Worm (Caenorhabditis elegans) whole organism, L2 larva: ENCODE measurements around the gene C32C4.3.

Experiments used
- C34F6.9 ChIP-seq: fragments of 150-350 bp; optimal IDR thresholded peaks from 2 replicates; lab custom pipeline; 2014; ENCODE audit warnings: missing biosample characterization, missing genetic modification characterization
- F13H6.1 ChIP-seq: sonication (generic microtip); optimal IDR thresholded peaks from 2 replicates; lab custom pipeline; 2016; ENCODE audit warnings: missing genetic modification characterization, missing compliant biosample characterization
- R02D3.7 ChIP-seq: fragments of 150-350 bp; optimal IDR thresholded peaks from 2 replicates; lab custom pipeline; 2014; ENCODE audit warnings: missing biosample characterization, missing genetic modification characterization
- alr-1 ChIP-seq: fragments of 150-350 bp; optimal IDR thresholded peaks from 2 replicates; lab custom pipeline; 2014; ENCODE audit warnings: missing biosample characterization, missing genetic modification characterization
- aly-2 ChIP-seq: fragments of 150-350 bp; optimal IDR thresholded peaks from 2 replicates; lab custom pipeline; 2014; ENCODE audit warnings: missing biosample characterization, missing genetic modification characterization
- ama-1 ChIP-seq: fragments of 150-350 bp; optimal IDR thresholded peaks from 2 replicates; lab custom pipeline; 2018; ENCODE audit warnings: inconsistent platforms
- blmp-1 ChIP-seq: sonication (generic microtip); optimal IDR thresholded peaks from 2 replicates; lab custom pipeline; 2017; ENCODE audit warnings: missing genetic modification characterization, mild to moderate bottlenecking, missing compliant biosample characterization, antibody characterized with exemption, moderate library complexity; ENCODE audit not compliant: insufficient read depth
- ceh-16 ChIP-seq: fragments of 150-350 bp; optimal IDR thresholded peaks from 2 replicates; lab custom pipeline; 2014; ENCODE audit warnings: missing biosample characterization, missing genetic modification characterization
- ceh-82 ChIP-seq: fragments of 150-350 bp; optimal IDR thresholded peaks from 2 replicates; lab custom pipeline; 2014; ENCODE audit warnings: missing biosample characterization, missing genetic modification characterization
- crh-2 ChIP-seq: sonication (generic microtip); optimal IDR thresholded peaks from 2 replicates; lab custom pipeline; 2017; ENCODE audit warnings: missing biosample characterization, missing genetic modification characterization
- dmd-4 ChIP-seq: sonication (generic microtip); optimal IDR thresholded peaks from 2 replicates; lab custom pipeline; 2017; ENCODE audit warnings: missing biosample characterization, missing genetic modification characterization
- egl-27 ChIP-seq: sonication (generic microtip); optimal IDR thresholded peaks from 3 replicates; lab custom pipeline; 2017; ENCODE audit warnings: missing biosample characterization, missing genetic modification reagents, missing genetic modification characterization
- fos-1 ChIP-seq: fragments of 150-350 bp; optimal IDR thresholded peaks from 2 replicates; lab custom pipeline; 2014; ENCODE audit warnings: missing biosample characterization, missing genetic modification characterization
- gmeb-1 ChIP-seq: fragments of 150-350 bp; optimal IDR thresholded peaks from 2 replicates; lab custom pipeline; 2014; ENCODE audit warnings: missing biosample characterization, missing genetic modification characterization
- lin-11 ChIP-seq: fragments of 150-350 bp; sonication (generic microtip); optimal IDR thresholded peaks from 2 replicates; lab custom pipeline; 2014; ENCODE audit warnings: missing biosample characterization, missing genetic modification characterization, inconsistent platforms, mixed read lengths
- lin-13 ChIP-seq: fragments of 150-350 bp; optimal IDR thresholded peaks from 2 replicates; lab custom pipeline; 2014; ENCODE audit warnings: missing biosample characterization, missing genetic modification reagents, missing genetic modification characterization
- lsy-2 ChIP-seq, 2 experiments: fragments of 150-350 bp in 1 of 2; sonication (generic microtip) in 1 of 2; optimal IDR thresholded peaks; 2 replicates each; lab custom pipeline; 2014 to 2017; ENCODE audit warnings: missing biosample characterization in 2 of 2, missing genetic modification characterization in 2 of 2
- mbf-1 ChIP-seq: sonication (generic microtip); optimal IDR thresholded peaks from 2 replicates; lab custom pipeline; 2017; ENCODE audit warnings: missing biosample characterization, missing genetic modification characterization
- nhr-10 ChIP-seq: sonication (generic microtip); optimal IDR thresholded peaks from 2 replicates; lab custom pipeline; 2017; ENCODE audit warnings: missing biosample characterization, missing genetic modification characterization
- nhr-11 ChIP-seq: fragments of 150-350 bp; optimal IDR thresholded peaks from 2 replicates; lab custom pipeline; 2014; ENCODE audit warnings: missing biosample characterization, missing genetic modification characterization
- nhr-12 ChIP-seq: fragments of 150-350 bp; optimal IDR thresholded peaks from 2 replicates; lab custom pipeline; 2014; ENCODE audit warnings: missing biosample characterization, missing genetic modification characterization
- nhr-21 ChIP-seq: fragments of 150-350 bp; optimal IDR thresholded peaks from 2 replicates; lab custom pipeline; 2014; ENCODE audit warnings: missing biosample characterization, missing genetic modification characterization
- nhr-23 ChIP-seq: fragments of 150-350 bp; optimal IDR thresholded peaks from 2 replicates; lab custom pipeline; 2014; ENCODE audit warnings: missing biosample characterization, missing genetic modification reagents, missing genetic modification characterization
- nhr-237 ChIP-seq: fragments of 150-350 bp; optimal IDR thresholded peaks from 2 replicates; lab custom pipeline; 2014; ENCODE audit warnings: missing biosample characterization, missing genetic modification characterization
- nhr-25 ChIP-seq: fragments of 150-350 bp; sonication (generic microtip); optimal IDR thresholded peaks from 3 replicates; lab custom pipeline; 2014; ENCODE audit warnings: missing biosample characterization, missing genetic modification characterization
- nhr-77 ChIP-seq: fragments of 150-350 bp; optimal IDR thresholded peaks from 2 replicates; lab custom pipeline; 2014; ENCODE audit warnings: missing biosample characterization, missing genetic modification characterization
- peb-1 ChIP-seq: fragments of 150-350 bp; optimal IDR thresholded peaks from 2 replicates; lab custom pipeline; 2014; ENCODE audit warnings: missing biosample characterization, missing genetic modification characterization
- sem-4 ChIP-seq: fragments of 150-350 bp; optimal IDR thresholded peaks from 2 replicates; lab custom pipeline; 2014; ENCODE audit warnings: missing biosample characterization, missing genetic modification reagents, missing genetic modification characterization
- sma-9 ChIP-seq, 2 experiments: fragments of 150-350 bp in 1 of 2; sonication (generic microtip) in 1 of 2; optimal IDR thresholded peaks; 2 replicates each; lab custom pipeline; 2014 to 2016; ENCODE audit warnings: missing genetic modification characterization in 2 of 2, mild to moderate bottlenecking in 1 of 2, missing biosample characterization in 1 of 2, missing compliant biosample characterization in 1 of 2, missing genetic modification reagents in 1 of 2, moderate library complexity in 1 of 2
- snpc-4 ChIP-seq: fragments of 150-350 bp; optimal IDR thresholded peaks from 2 replicates; lab custom pipeline; 2014; ENCODE audit warnings: missing biosample characterization, missing genetic modification characterization
- unc-39 ChIP-seq: fragments of 150-350 bp; optimal IDR thresholded peaks from 2 replicates; lab custom pipeline; 2014; ENCODE audit warnings: missing biosample characterization, missing genetic modification characterization
- unc-55 ChIP-seq: fragments of 150-350 bp; sonication (generic microtip); optimal IDR thresholded peaks from 3 replicates; lab custom pipeline; 2014; ENCODE audit warnings: missing biosample characterization, missing genetic modification reagents, missing genetic modification characterization
- unc-62 ChIP-seq: fragments of 150-350 bp; optimal IDR thresholded peaks from 2 replicates; lab custom pipeline; 2014; ENCODE audit warnings: missing biosample characterization, missing genetic modification reagents, missing genetic modification characterization
- zag-1 ChIP-seq: fragments of 150-350 bp; optimal IDR thresholded peaks from 2 replicates; lab custom pipeline; 2014; ENCODE audit warnings: missing biosample characterization, missing genetic modification characterization
- ztf-1 ChIP-seq: fragments of 200-800 bp; sonication (Bioruptor generic); conservative IDR thresholded peaks from 2 replicates; pipeline ENCODE4 v1.3.6; 2022; ENCODE audit warnings: missing genetic modification characterization, missing compliant biosample characterization
- ztf-11 ChIP-seq: sonication (generic microtip); optimal IDR thresholded peaks from 2 replicates; lab custom pipeline; 2017; ENCODE audit warnings: missing biosample characterization, missing genetic modification characterization

C32C4.3 gene

ce11 chrV:10677459-10677858 is 30.5 kb upstream of the C32C4.3 start (continued):
- TF ChIP-seq sem-4 (no peak), nhr-77 (no peak), egl-27 (tag; lab: Kevin White, UChicago) (no peak), peb-1 (tag; lab: Kevin White, UChicago) (no peak), ama-1 (no peak), ceh-16 (tag; lab: Kevin White, UChicago) (no peak), nhr-237 (tag; lab: Kevin White, UChicago) (no peak), lin-11 (tag; lab: Kevin White, UChicago) (peak; percentile 15), ztf-1 (no peak), R02D3.7 (tag; lab: Kevin White, UChicago) (no peak), mbf-1 (tag; lab: Kevin White, UChicago) (no peak), ztf-11 (tag; lab: Kevin White, UChicago) (no peak), unc-62 (GFP tag; lab: Kevin White, UChicago) (no peak), fos-1 (tag; lab: Kevin White, UChicago) (no peak)
- TF ChIP-seq, all 48 proteins: peak for 10

- TF ChIP-seq crh-2 (tag; lab: Kevin White, UChicago) (no peak), ztf-1 (no peak), unc-39 (tag; lab: Kevin White, UChicago) (no peak), R02D3.7 (tag; lab: Kevin White, UChicago) (no peak), ceh-82 (tag; lab: Kevin White, UChicago) (no peak), unc-55 (GFP tag; lab: Kevin White, UChicago) (no peak), alr-1 (tag; lab: Kevin White, UChicago) (no peak), snpc-4 (tag; lab: Kevin White, UChicago) (no peak), dmd-4 (tag; lab: Kevin White, UChicago) (no peak)
- TF ChIP-seq, all 48 proteins: peak for 0
Observed at ce11 chrV:10675978-10676377, 29.0 kb upstream of the C32C4.3 start.

- TF ChIP-seq unc-39 (tag; lab: Kevin White, UChicago) (no peak), nhr-10 (tag; lab: Kevin White, UChicago) (no peak), nhr-21 (no peak), F13H6.1 (tag; lab: Kevin White, UChicago) (peak; percentile 28)
Observed at ce11 chrV:10672601-10673000, 25.7 kb upstream of the C32C4.3 start.

DNA sequence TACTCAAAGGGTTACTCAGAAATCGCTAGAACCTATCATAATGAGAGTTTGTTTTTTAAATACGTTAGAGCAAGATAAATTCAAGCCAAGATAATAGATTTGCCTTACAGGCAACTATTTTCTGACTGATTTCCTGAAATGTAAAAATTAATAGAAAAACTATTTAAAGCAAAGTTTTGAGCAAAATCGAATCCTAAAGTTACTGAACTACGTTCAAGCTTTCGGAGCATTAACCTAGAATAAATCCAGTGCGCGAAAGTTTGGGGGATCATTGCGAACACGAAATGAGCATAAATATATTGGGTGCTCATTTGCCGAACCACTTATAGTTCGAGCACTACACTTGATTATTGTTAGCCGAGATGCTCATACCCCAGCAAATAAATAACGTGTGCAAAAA is 24.7 kb upstream of the C32C4.3 start, which contains the start of gene ceh-22:
Gene ceh-22 (plus strand): TSS at position 301 of the 400 bp plus-strand sequence.
- TF ChIP-seq mbf-1 (tag; lab: Kevin White, UChicago) (no peak), ama-1 (no peak), nhr-25 (no peak), nhr-12 (tag; lab: Kevin White, UChicago) (no peak), F13H6.1 (tag; lab: Kevin White, UChicago) (no peak), ceh-16 (tag; lab: Kevin White, UChicago) (no peak), zag-1 (no peak)

- TF ChIP-seq peb-1 (tag; lab: Kevin White, UChicago) (no peak), ceh-82 (tag; lab: Kevin White, UChicago) (no peak), nhr-237 (tag; lab: Kevin White, UChicago) (no peak)
Observed at ce11 chrV:10670817-10671216, 23.9 kb upstream of the C32C4.3 start.

DNA sequence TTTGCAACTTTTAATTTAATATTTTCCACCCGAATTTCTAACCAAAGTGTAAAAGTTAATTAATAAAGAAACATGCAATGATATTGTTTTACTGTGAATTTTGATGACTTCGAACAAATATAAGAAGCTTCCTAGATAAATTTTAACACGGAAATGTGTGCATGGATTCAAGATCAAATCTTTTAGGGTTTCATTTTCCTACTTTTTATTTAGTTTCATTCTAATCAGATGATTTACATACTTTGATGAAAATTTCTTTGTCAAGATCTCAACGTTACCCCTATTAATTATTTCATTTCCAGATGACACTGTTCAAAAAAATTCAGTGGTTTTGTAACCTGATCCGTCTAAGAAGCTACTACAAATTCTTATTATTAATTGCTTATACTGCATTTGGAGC is 20.3 kb upstream of the C32C4.3 start, which contains the start of gene twk-12:
Gene twk-12 (plus strand): TSS at position 301 of the 400 bp plus-strand sequence.
- TF ChIP-seq lsy-2 (tag; optimal IDR thresholded peaks at IDR 0.05; lab: Kevin White, UChicago) = no peak
- TF ChIP-seq nhr-11 (tag; lab: Kevin White, UChicago) = no peak
- no peak for TF ChIP-seq lin-13 (GFP tag; lab: Kevin White, UChicago)
- no peak for TF ChIP-seq dmd-4 (tag; lab: Kevin White, UChicago)

ce11 chrV:10664271-10664670 is 17.3 kb upstream of the C32C4.3 start:
- TF ChIP-seq nhr-10 (tag; lab: Kevin White, UChicago) (no peak), lin-13 (GFP tag; lab: Kevin White, UChicago) (no peak), peb-1 (tag; lab: Kevin White, UChicago) (no peak), lsy-2 (tag; optimal IDR thresholded peaks at IDR 0.05; lab: Kevin White, UChicago) (no peak), ceh-82 (tag; lab: Kevin White, UChicago) (no peak), crh-2 (tag; lab: Kevin White, UChicago) (no peak), C34F6.9 (no peak), R02D3.7 (tag; lab: Kevin White, UChicago) (no peak), nhr-23 (tag; lab: Kevin White, UChicago) (no peak), unc-62 (GFP tag; lab: Kevin White, UChicago) (no peak), nhr-25 (no peak), aly-2 (tag; lab: Kevin White, UChicago) (no peak), gmeb-1 (tag; lab: Kevin White, UChicago) (no peak), sma-9 (GFP tag; optimal IDR thresholded peaks at IDR 0.05; lab: Kevin White, UChicago) (no peak), sma-9 (tag; optimal IDR thresholded peaks at IDR 0.05; lab: Kevin White, UChicago) (no peak), blmp-1 (tag; lab: Kevin White, UChicago) (no peak)
